In genomic region chr3R:23637277-23637676, dm6 we compare ENCODE assay signal across 3 fruit fly cellular contexts.
A peak's percentile ranks its signal among the peaks of the same experiment; 100 is the strongest.
TF ChIP-seq lines count a peak whose summit lies in the region.

No protein-coding gene starts in this region.

- no peak for TF ChIP-seq CTCF in whole organism, embryonic (GFP tag; optimal IDR thresholded peaks at IDR 0.05; lab: Kevin White, UChicago)

TF ChIP-seq in whole organism, embryonic, 481 proteins besides CTCF, POLR2A, EP300 and RAD21:
- TF ChIP-seq CHES-1-like (GFP tag; optimal IDR thresholded peaks at IDR 0.05; lab: Kevin White, UChicago) (no peak), Hsf (GFP tag; optimal IDR thresholded peaks at IDR 0.05; lab: Kevin White, UChicago) (no peak), CG18011 (GFP tag; optimal IDR thresholded peaks at IDR 0.05; lab: Kevin White, UChicago) (no peak), CG17802 (tag; optimal IDR thresholded peaks at IDR 0.05; lab: Kevin White, UChicago) (no peak), B-H1 (GFP tag; IDR thresholded peaks at IDR 0.05; lab: Robert Waterston, UW) (no peak), CG17385 (GFP tag; optimal IDR thresholded peaks at IDR 0.05; lab: Kevin White, UChicago) (no peak), Ets65A (GFP tag; lab: Kevin White, UChicago) (peak; percentile 20), peb (GFP tag; IDR thresholded peaks at IDR 0.05; lab: Robert Waterston, UW) (no peak)

TF ChIP-seq in whole organism, prepupa, 60 proteins besides CTCF, POLR2A, EP300 and RAD21:
- peak; percentile 6 for TF ChIP-seq acj6 (GFP tag; optimal IDR thresholded peaks at IDR 0.05; lab: Kevin White, UChicago)
- TF ChIP-seq Ets21C (GFP tag; optimal IDR thresholded peaks at IDR 0.05; lab: Kevin White, UChicago): no peak
- peak; percentile 59; the same call in 2 of the 3 replicates for TF ChIP-seq CG8119 (GFP tag; IDR thresholded peaks at IDR 0.05; lab: Robert Waterston, UW)
- no peak for TF ChIP-seq dac (GFP tag; optimal IDR thresholded peaks at IDR 0.05; lab: Kevin White, UChicago)
- TF ChIP-seq CG6163 (GFP tag; IDR thresholded peaks at IDR 0.05; lab: Robert Waterston, UW): no peak
- TF ChIP-seq topi (GFP tag; optimal IDR thresholded peaks at IDR 0.05; lab: Kevin White, UChicago): no peak
- TF ChIP-seq Sox14 (GFP tag; optimal IDR thresholded peaks at IDR 0.05; lab: Kevin White, UChicago): no peak
- TF ChIP-seq CG3919 (GFP tag; optimal IDR thresholded peaks at IDR 0.05; lab: Kevin White, UChicago): no peak
- TF ChIP-seq CG34406 (GFP tag; optimal IDR thresholded peaks at IDR 0.05; lab: Kevin White, UChicago): no peak
- TF ChIP-seq Lpt (GFP tag; optimal IDR thresholded peaks at IDR 0.05; lab: Kevin White, UChicago): peak; percentile 21
- TF ChIP-seq Ets96B (tag; optimal IDR thresholded peaks at IDR 0.05; lab: Kevin White, UChicago): no peak
- peak; percentile 59 for TF ChIP-seq Eip78C (GFP tag; lab: Kevin White, UChicago)
- TF ChIP-seq Blimp-1 (GFP tag; optimal IDR thresholded peaks at IDR 0.05; lab: Kevin White, UChicago): no peak
- TF ChIP-seq CG6792 (GFP tag; optimal IDR thresholded peaks at IDR 0.05; lab: Kevin White, UChicago): no peak
- TF ChIP-seq achi (GFP tag; optimal IDR thresholded peaks at IDR 0.05; lab: Kevin White, UChicago): peak; percentile 7
- no peak for TF ChIP-seq cyc (GFP tag; optimal IDR thresholded peaks at IDR 0.05; lab: Kevin White, UChicago)
- TF ChIP-seq CG11762 (GFP tag; optimal IDR thresholded peaks at IDR 0.05; lab: Kevin White, UChicago; ENCODE audit: insufficient read depth): no peak
- peak; percentile 60 for TF ChIP-seq Hr4 (GFP tag; optimal IDR thresholded peaks at IDR 0.05; lab: Kevin White, UChicago)
- peak; percentile 4 for TF ChIP-seq svp (GFP tag; lab: Kevin White, UChicago)
- no peak for TF ChIP-seq CG1621 (tag; optimal IDR thresholded peaks at IDR 0.05; lab: Kevin White, UChicago)
- TF ChIP-seq CG9139 (GFP tag; optimal IDR thresholded peaks at IDR 0.05; lab: Kevin White, UChicago): no peak
- peak; percentile 63 for TF ChIP-seq CG32006 (GFP tag; optimal IDR thresholded peaks at IDR 0.05; lab: Kevin White, UChicago)
- peak; percentile 63 for TF ChIP-seq CG15336 (GFP tag; IDR thresholded peaks at IDR 0.05; lab: Robert Waterston, UW)
- TF ChIP-seq CG6276 (GFP tag; optimal IDR thresholded peaks at IDR 0.05; lab: Kevin White, UChicago): peak; percentile 35
- TF ChIP-seq CG16779 (tag; optimal IDR thresholded peaks at IDR 0.05; lab: Kevin White, UChicago): no peak
- TF ChIP-seq pdm3 (GFP tag; optimal IDR thresholded peaks at IDR 0.05; lab: Kevin White, UChicago): peak; percentile 8

TF ChIP-seq in whole organism, pupa, 21 proteins besides CTCF, POLR2A, EP300 and RAD21:
- TF ChIP-seq CG8301 (tag; optimal IDR thresholded peaks at IDR 0.05; lab: Kevin White, UChicago) (peak; percentile 4), CG32121 (GFP tag; IDR thresholded peaks at IDR 0.05; lab: Robert Waterston, UW) (0 out of 2 replicates have a peak, but pooled peaks have one; percentile 12), CG14655 (GFP tag; optimal IDR thresholded peaks at IDR 0.05; lab: Kevin White, UChicago) (peak; percentile 30), CG34367 (tag; optimal IDR thresholded peaks at IDR 0.05; lab: Kevin White, UChicago) (no peak), EcR (GFP tag; optimal IDR thresholded peaks at IDR 0.05; lab: Kevin White, UChicago) (no peak)

Comparison
In these comparisons a context has a peak if more than half of its experiments do, and no peak if none do; other contexts are left out.
1. Of the 7 proteins assayed by ChIP-seq in both whole organism, embryonic and whole organism, prepupa: peak only in whole organism, embryonic: none; only in whole organism, prepupa: Lpt; in both: none; in neither: 6.